Fruit fly (Drosophila melanogaster) whole organism, embryonic: ENCODE data around the gene ea.

Source experiments
- CG15011 ChIP-seq: fragments of 200-800 bp; sonication (Bioruptor generic); optimal IDR thresholded peaks from 3 replicates; lab custom pipeline; 2018; ENCODE audit warnings: missing biosample characterization, mild to moderate bottlenecking, missing genetic modification characterization
- CG17912 ChIP-seq: fragments of 200-800 bp; sonication (Bioruptor generic); optimal IDR thresholded peaks from 2 replicates; lab custom pipeline; 2018; ENCODE audit warnings: missing biosample characterization, mild to moderate bottlenecking, missing genetic modification characterization
- Meics ChIP-seq: fragments of 200-800 bp; sonication (Bioruptor generic); optimal IDR thresholded peaks from 2 replicates; lab custom pipeline; 2017; ENCODE audit warnings: missing biosample characterization, mild to moderate bottlenecking, missing genetic modification characterization
- lola ChIP-seq, 3 experiments: fragments of >200 bp in 2 of 3; fragments of 200-800 bp in 1 of 3; sonication (Bioruptor generic) in 1 of 3; optimal IDR thresholded peaks; 2 replicates each; lab custom pipeline; 2017 to 2019; ENCODE audit warnings: missing biosample characterization in 3 of 3, missing genetic modification characterization in 3 of 3, mild to moderate bottlenecking in 1 of 3, moderate library complexity in 1 of 3
- row ChIP-seq: fragments of 200-800 bp; sonication (Bioruptor generic); IDR thresholded peaks from 3 replicates; pipeline ENCODE4 v1.3.6; 2022; ENCODE audit warnings: missing biosample characterization, missing genetic modification characterization

dm6 chr3R:15340052-15340732 lies 11.7 kb downstream of the ea start, which contains the start of gene SerRS-m:
- no peak for TF ChIP-seq CG17912 (GFP tag; lab: Kevin White, UChicago)
- peak in 1 of 3 experiments; percentile 9 for TF ChIP-seq lola (GFP tag; optimal IDR thresholded peaks at IDR 0.05; lab: Kevin White, UChicago)
- no peak for TF ChIP-seq row
- no peak for TF ChIP-seq Meics (GFP tag; lab: Kevin White, UChicago)
- no peak for TF ChIP-seq CG15011
